Worm (Caenorhabditis elegans): Measurements from ENCODE around the gene npr-21.

DNA sequence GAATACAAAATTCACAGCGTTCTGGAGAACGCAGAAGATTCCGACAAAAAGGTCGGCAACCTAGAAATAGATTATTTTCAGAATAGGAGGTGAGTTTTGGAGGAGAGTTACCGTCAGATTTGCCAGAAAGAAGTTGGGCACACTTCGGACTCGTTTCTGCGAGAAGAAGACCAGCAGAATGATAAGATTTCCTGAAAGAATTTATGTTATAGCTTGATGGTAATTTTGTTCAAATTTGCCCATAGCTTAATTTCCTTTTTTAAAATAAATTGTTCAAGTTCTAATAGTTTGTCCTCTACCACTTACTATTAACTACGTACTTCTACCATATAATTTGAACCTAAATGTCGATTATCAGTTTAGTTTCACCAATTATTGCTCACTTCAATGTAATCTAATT, 679 bp downstream of the npr-21 start:
- no peak for TF ChIP-seq lsy-2 (tag; optimal IDR thresholded peaks at IDR 0.05)
- no peak for TF ChIP-seq ceh-43 (GFP tag; optimal IDR thresholded peaks at IDR 0.05)
- no peak for TF ChIP-seq cnd-1 (tag; optimal IDR thresholded peaks at IDR 0.05)
- TF ChIP-seq snpc-4 (tag; optimal IDR thresholded peaks at IDR 0.05) = no peak
- no peak for TF ChIP-seq nhr-12 (tag; optimal IDR thresholded peaks at IDR 0.05)
- no peak for TF ChIP-seq elt-3 (tag; optimal IDR thresholded peaks at IDR 0.05)
- no peak for TF ChIP-seq unc-62 (GFP tag; optimal IDR thresholded peaks at IDR 0.05)
- TF ChIP-seq sptf-1 (tag; optimal IDR thresholded peaks at IDR 0.05) = no peak
